Fruit fly (Drosophila melanogaster) whole organism, embryonic: ENCODE results near the gene Tom70.

ENCODE experiments used
- Ada2b ChIP-seq: fragments of 200-800 bp; sonication (Bioruptor generic); IDR thresholded peaks from 2 replicates; pipeline ENCODE4 v1.3.6; 2022; ENCODE audit warnings: missing biosample characterization, missing genetic modification characterization
- CG10209 ChIP-seq: fragments of 200-800 bp; sonication (Bioruptor generic); optimal IDR thresholded peaks from 3 replicates; lab custom pipeline; 2017; ENCODE audit warnings: missing biosample characterization, mild to moderate bottlenecking, missing genetic modification characterization, missing genetic modification reagents
- CG12236 ChIP-seq: fragments of 200-800 bp; sonication (Bioruptor generic); optimal IDR thresholded peaks from 2 replicates; lab custom pipeline; 2016; ENCODE audit warnings: missing biosample characterization, missing genetic modification characterization
- CG16815 ChIP-seq: fragments of 200-800 bp; sonication (Bioruptor generic); optimal IDR thresholded peaks from 3 replicates; lab custom pipeline; 2017; ENCODE audit warnings: missing biosample characterization, mild to moderate bottlenecking, missing genetic modification characterization
- CG1792 ChIP-seq: fragments of 200-800 bp; sonication (Bioruptor generic); optimal IDR thresholded peaks from 2 replicates; lab custom pipeline; 2016; ENCODE audit warnings: missing biosample characterization, missing genetic modification characterization
- CG18599 ChIP-seq: fragments of 200-800 bp; sonication (Bioruptor generic); optimal IDR thresholded peaks from 3 replicates; lab custom pipeline; 2017; ENCODE audit warnings: missing biosample characterization, missing genetic modification characterization, mild to moderate bottlenecking, moderate library complexity, missing genetic modification reagents
- CG18619 ChIP-seq: fragments of 200-800 bp; sonication (Bioruptor generic); optimal IDR thresholded peaks from 3 replicates; lab custom pipeline; 2017; ENCODE audit warnings: missing biosample characterization, mild to moderate bottlenecking, missing genetic modification characterization
- CG18764 ChIP-seq: fragments of 200-800 bp; sonication (Bioruptor generic); optimal IDR thresholded peaks from 3 replicates; lab custom pipeline; 2016; ENCODE audit warnings: missing biosample characterization, missing genetic modification characterization
- CG30431 ChIP-seq: fragments of 200-800 bp; sonication (Bioruptor generic); optimal IDR thresholded peaks from 2 replicates; lab custom pipeline; 2017; ENCODE audit warnings: missing biosample characterization, missing genetic modification characterization
- CG31224 ChIP-seq: fragments of 200-800 bp; sonication (Bioruptor generic); IDR thresholded peaks from 2 replicates; pipeline ENCODE4 v1.3.6; 2022; ENCODE audit warnings: missing biosample characterization, missing genetic modification characterization
- CG4707 ChIP-seq: fragments of 200-800 bp; sonication (Bioruptor generic); optimal IDR thresholded peaks from 2 replicates; lab custom pipeline; 2018; ENCODE audit warnings: missing biosample characterization, mild to moderate bottlenecking, missing genetic modification characterization, moderate library complexity
- CG5180 ChIP-seq: fragments of 200-800 bp; sonication (Bioruptor generic); optimal IDR thresholded peaks from 3 replicates; lab custom pipeline; 2017; ENCODE audit warnings: missing biosample characterization, missing genetic modification characterization, mild to moderate bottlenecking, moderate library complexity, missing genetic modification reagents
- CG6765 ChIP-seq: fragments of 200-800 bp; sonication (Bioruptor generic); optimal IDR thresholded peaks from 3 replicates; lab custom pipeline; 2017; ENCODE audit warnings: missing biosample characterization, mild to moderate bottlenecking, missing genetic modification characterization
- CG7839 ChIP-seq: fragments of 200-800 bp; sonication (Bioruptor generic); optimal IDR thresholded peaks from 3 replicates; lab custom pipeline; 2018; ENCODE audit warnings: missing biosample characterization, mild to moderate bottlenecking, missing genetic modification characterization, moderate library complexity
- CG9437 ChIP-seq: fragments of 200-800 bp; sonication (Bioruptor generic); optimal IDR thresholded peaks from 2 replicates; lab custom pipeline; 2018; ENCODE audit warnings: missing biosample characterization, mild to moderate bottlenecking, missing genetic modification characterization
- CoRest ChIP-seq: fragments of 200-800 bp; sonication (Bioruptor generic); optimal IDR thresholded peaks from 3 replicates; lab custom pipeline; 2018; ENCODE audit warnings: missing biosample characterization, mild to moderate bottlenecking, missing genetic modification characterization, moderate library complexity
- D19B ChIP-seq: fragments of 200-800 bp; sonication (Bioruptor generic); optimal IDR thresholded peaks from 2 replicates; lab custom pipeline; 2017; ENCODE audit warnings: missing biosample characterization, mild to moderate bottlenecking, missing genetic modification characterization
- Dbx ChIP-seq: fragments of 200-800 bp; sonication (Bioruptor generic); IDR thresholded peaks from 3 replicates; pipeline ENCODE4 v1.3.6; 2022; ENCODE audit warnings: missing biosample characterization, missing genetic modification characterization
- Dip3 ChIP-seq: fragments of 200-800 bp; sonication (Bioruptor generic); optimal IDR thresholded peaks from 3 replicates; lab custom pipeline; 2016; ENCODE audit warnings: missing biosample characterization, missing genetic modification characterization
- E2f1 ChIP-seq: fragments of 200-800 bp; sonication (Bioruptor generic); IDR thresholded peaks from 2 replicates; pipeline ENCODE4 v1.3.6; 2022; ENCODE audit warnings: missing biosample characterization, missing genetic modification characterization
- Fer1 ChIP-seq: fragments of 200-800 bp; sonication (Bioruptor generic); optimal IDR thresholded peaks from 2 replicates; lab custom pipeline; 2017; ENCODE audit warnings: missing biosample characterization, mild to moderate bottlenecking, missing genetic modification characterization
- Hr78 ChIP-seq, 2 experiments: fragments of 200-800 bp in 1 of 2; fragments of >200 bp in 1 of 2; sonication (Bioruptor generic) in 1 of 2; optimal IDR thresholded peaks; 2 replicates each; lab custom pipeline; 2017 to 2019; ENCODE audit warnings: missing biosample characterization in 2 of 2, missing genetic modification characterization in 2 of 2, mild to moderate bottlenecking in 1 of 2, moderate library complexity in 1 of 2
- Jarid2 ChIP-seq: fragments of 200-800 bp; sonication (Bioruptor generic); optimal IDR thresholded peaks from 3 replicates; lab custom pipeline; 2017; ENCODE audit warnings: mild to moderate bottlenecking, missing biosample characterization, missing genetic modification reagents, missing genetic modification characterization
- Mad ChIP-seq: fragments of 200-800 bp; sonication (Bioruptor generic); optimal IDR thresholded peaks from 2 replicates; lab custom pipeline; 2016; ENCODE audit warnings: missing biosample characterization, missing genetic modification characterization
- Mrtf ChIP-seq: fragments of 200-800 bp; sonication (Bioruptor generic); IDR thresholded peaks from 3 replicates; pipeline ENCODE4 v1.3.6; 2022; ENCODE audit warnings: missing biosample characterization, missing genetic modification characterization
- Myb ChIP-seq: fragments of 200-800 bp; sonication (Bioruptor generic); optimal IDR thresholded peaks from 2 replicates; lab custom pipeline; 2016; ENCODE audit warnings: missing biosample characterization, missing genetic modification characterization
- NfI ChIP-seq: fragments of 200-800 bp; sonication (Bioruptor generic); optimal IDR thresholded peaks from 3 replicates; lab custom pipeline; 2018; ENCODE audit warnings: missing biosample characterization, mild to moderate bottlenecking, missing genetic modification characterization, moderate library complexity
- Ravus ChIP-seq: fragments of 200-800 bp; sonication (Bioruptor generic); IDR thresholded peaks from 2 replicates; pipeline ENCODE4 v1.3.6; 2022; ENCODE audit warnings: missing biosample characterization, missing genetic modification characterization
- Stat92E ChIP-seq, 3 experiments: fragments of >200 bp in 2 of 3; fragments of 200-800 bp in 1 of 3; sonication (Bioruptor generic) in 1 of 3; optimal IDR thresholded peaks; 2 replicates each; lab custom pipeline; 2017 to 2019; ENCODE audit warnings: missing biosample characterization in 3 of 3, missing genetic modification characterization in 3 of 3, mild to moderate bottlenecking in 1 of 3, moderate library complexity in 1 of 3
- Taf1 ChIP-seq: fragments of 200-800 bp; sonication (Bioruptor generic); IDR thresholded peaks from 2 replicates; pipeline ENCODE4 v1.3.6; 2022; ENCODE audit warnings: missing biosample characterization, missing genetic modification characterization
- Usf ChIP-seq: fragments of 200-800 bp; sonication (Bioruptor generic); optimal IDR thresholded peaks from 2 replicates; lab custom pipeline; 2017; ENCODE audit warnings: missing genotype, missing biosample characterization, missing genetic modification characterization
- caup ChIP-seq: fragments of 200-800 bp; sonication (Bioruptor generic); optimal IDR thresholded peaks from 3 replicates; lab custom pipeline; 2017; ENCODE audit warnings: missing biosample characterization, mild to moderate bottlenecking, missing genetic modification characterization, moderate library complexity; ENCODE audit not compliant: severe bottlenecking
- cg ChIP-seq: fragments of 200-800 bp; sonication (Bioruptor generic); optimal IDR thresholded peaks from 3 replicates; lab custom pipeline; 2019; ENCODE audit warnings: missing biosample characterization, mild to moderate bottlenecking, missing genetic modification characterization, moderate library complexity
- dysf ChIP-seq: fragments of 200-800 bp; sonication (Bioruptor generic); IDR thresholded peaks from 3 replicates; pipeline ENCODE4 v1.3.6; 2022; ENCODE audit warnings: missing biosample characterization, missing genetic modification characterization
- ewg ChIP-seq: fragments of 200-800 bp; sonication (Bioruptor generic); optimal IDR thresholded peaks from 3 replicates; lab custom pipeline; 2017; ENCODE audit warnings: mild to moderate bottlenecking, missing biosample characterization, missing genetic modification reagents, missing genetic modification characterization
- exex ChIP-seq: fragments of 200-800 bp; sonication (Bioruptor generic); optimal IDR thresholded peaks from 4 replicates; lab custom pipeline; 2018; ENCODE audit warnings: missing biosample characterization, mild to moderate bottlenecking, missing genetic modification characterization, moderate library complexity
- fru ChIP-seq: fragments of >200 bp; optimal IDR thresholded peaks from 2 replicates; lab custom pipeline; 2017
- luna ChIP-seq: fragments of 200-800 bp; sonication (Bioruptor generic); optimal IDR thresholded peaks from 2 replicates; lab custom pipeline; 2016; ENCODE audit warnings: missing biosample characterization, missing genetic modification characterization
- mirr ChIP-seq: fragments of 200-800 bp; sonication (Bioruptor generic); optimal IDR thresholded peaks from 3 replicates; lab custom pipeline; 2018; ENCODE audit warnings: missing biosample characterization, mild to moderate bottlenecking, missing genetic modification characterization
- nerfin-1 ChIP-seq: fragments of 200-800 bp; sonication (Bioruptor generic); optimal IDR thresholded peaks from 3 replicates; lab custom pipeline; 2019; ENCODE audit warnings: missing biosample characterization, mild to moderate bottlenecking, missing genetic modification characterization, moderate library complexity
- nerfin-2 ChIP-seq: fragments of 200-800 bp; sonication (Bioruptor generic); IDR thresholded peaks from 2 replicates; pipeline ENCODE4 v1.3.6; 2022; ENCODE audit warnings: missing biosample characterization, missing genetic modification characterization; ENCODE audit not compliant: partially characterized antibody
- phol ChIP-seq: fragments of 200-800 bp; sonication (Bioruptor generic); optimal IDR thresholded peaks from 3 replicates; lab custom pipeline; 2018; ENCODE audit warnings: missing biosample characterization, mild to moderate bottlenecking, missing genetic modification characterization, moderate library complexity
- run ChIP-seq: fragments of 200-800 bp; sonication (Bioruptor generic); optimal IDR thresholded peaks from 3 replicates; lab custom pipeline; 2018; ENCODE audit warnings: missing biosample characterization, mild to moderate bottlenecking, missing genetic modification characterization
- slp2 ChIP-seq: fragments of 200-800 bp; sonication (Bioruptor generic); optimal IDR thresholded peaks from 2 replicates; lab custom pipeline; 2016; ENCODE audit warnings: missing biosample characterization, missing genetic modification characterization
- sr ChIP-seq: fragments of 200-800 bp; sonication (Bioruptor generic); IDR thresholded peaks from 3 replicates; pipeline ENCODE4 v1.3.6; 2022; ENCODE audit warnings: missing biosample characterization, missing genetic modification characterization
- tx ChIP-seq: fragments of 200-800 bp; sonication (Bioruptor generic); optimal IDR thresholded peaks from 2 replicates; lab custom pipeline; 2016; ENCODE audit warnings: missing biosample characterization, missing genetic modification characterization
- vvl ChIP-seq: fragments of 200-800 bp; sonication (Bioruptor generic); IDR thresholded peaks from 2 replicates; pipeline ENCODE4 v1.3.6; 2022; ENCODE audit warnings: missing biosample characterization, missing genetic modification characterization
- zen2 ChIP-seq: fragments of 200-800 bp; sonication (Bioruptor generic); IDR thresholded peaks from 3 replicates; pipeline ENCODE4 v1.3.6; 2022; ENCODE audit warnings: missing biosample characterization, missing genetic modification characterization; ENCODE audit not compliant: partially characterized antibody

Tom70 gene

dm6 chr2L:12044613-12045350 lies 6.5 kb upstream of the Tom70 start, which contains the start of gene CG6785 (continued):
- TF ChIP-seq CG4707 (GFP tag; lab: Kevin White, UChicago): peak; percentile 95
- no peak for TF ChIP-seq nerfin-2
- TF ChIP-seq CoRest: peak; percentile 70
- TF ChIP-seq Ada2b (GFP tag; lab: Robert Waterston, UW): no peak
- peak; percentile 64 for TF ChIP-seq CG7839 (tag; lab: Kevin White, UChicago)
- TF ChIP-seq Hr78 (GFP tag; optimal IDR thresholded peaks at IDR 0.05; lab: Kevin White, UChicago): peak in 1 of 2 experiments; percentile 52
- TF ChIP-seq CG6765 (GFP tag; lab: Kevin White, UChicago): peak; percentile 84
- TF ChIP-seq vvl (GFP tag; lab: Robert Waterston, UW): peak; percentile 77
- TF ChIP-seq CG18599: peak; percentile 90
- TF ChIP-seq Mad (GFP tag; lab: Kevin White, UChicago): peak; percentile 70
- peak; percentile 62 for TF ChIP-seq phol (tag; lab: Kevin White, UChicago)
- peak; percentile 69 for TF ChIP-seq tx
- TF ChIP-seq luna (GFP tag; lab: Kevin White, UChicago): peak; percentile 28
- peak; percentile 70 for TF ChIP-seq exex
- peak; percentile 94 for TF ChIP-seq CG12236 (GFP tag; lab: Kevin White, UChicago)
- TF ChIP-seq Stat92E (GFP tag; optimal IDR thresholded peaks at IDR 0.05; lab: Kevin White, UChicago): peak in 1 of 3 experiments; percentile 51
- TF ChIP-seq Ravus (GFP tag; lab: Robert Waterston, UW): no peak
- TF ChIP-seq caup (GFP tag; lab: Kevin White, UChicago): peak; percentile 90
- peak; percentile 61 for TF ChIP-seq Dip3 (GFP tag; lab: Kevin White, UChicago)
- TF ChIP-seq Dbx: peak; percentile 70; the same call in 2 of the 3 replicates
- peak; percentile 90 for TF ChIP-seq Fer1 (GFP tag; lab: Kevin White, UChicago)
- peak; percentile 88 for TF ChIP-seq run (tag; lab: Kevin White, UChicago)
- peak; percentile 79 for TF ChIP-seq ewg
- peak; percentile 51; the same call in 1 of the 3 replicates for TF ChIP-seq sr (GFP tag; lab: Robert Waterston, UW)
- TF ChIP-seq CG18764 (GFP tag; lab: Kevin White, UChicago): peak; percentile 87
- TF ChIP-seq Jarid2 (GFP tag; lab: Kevin White, UChicago): peak; percentile 51
- TF ChIP-seq dysf: peak; percentile 41; the same call in 1 of the 3 replicates
- TF ChIP-seq NfI (GFP tag; lab: Kevin White, UChicago): peak; percentile 67
- peak; percentile 43 for TF ChIP-seq cg
- TF ChIP-seq D19B: peak; percentile 22
- peak; percentile 83 for TF ChIP-seq CG5180
- peak; percentile 25 for TF ChIP-seq CG9437 (GFP tag; lab: Kevin White, UChicago)
- no peak for TF ChIP-seq Usf (GFP tag; lab: Kevin White, UChicago)
- no peak for TF ChIP-seq Mrtf (GFP tag; lab: Robert Waterston, UW)
- TF ChIP-seq Myb (GFP tag; lab: Kevin White, UChicago): peak; percentile 60
- TF ChIP-seq mirr (GFP tag; lab: Kevin White, UChicago): peak; percentile 81
- peak; percentile 80 for TF ChIP-seq nerfin-1 (tag; lab: Kevin White, UChicago)
- TF ChIP-seq CG16815 (GFP tag; lab: Kevin White, UChicago): no peak
- peak; percentile 88 for TF ChIP-seq CG18619 (GFP tag; lab: Kevin White, UChicago)
- no peak for TF ChIP-seq Taf1 (GFP tag; lab: Robert Waterston, UW)
- peak; percentile 75 for TF ChIP-seq CG1792 (GFP tag; lab: Kevin White, UChicago)
- peak; percentile 19 for TF ChIP-seq CG30431 (GFP tag; lab: Kevin White, UChicago)
- TF ChIP-seq fru: no peak
- peak; percentile 93 for TF ChIP-seq CG10209 (GFP tag; lab: Kevin White, UChicago)
- no peak for TF ChIP-seq CG31224
- TF ChIP-seq zen2 (GFP tag; lab: Robert Waterston, UW): no peak
- TF ChIP-seq E2f1 (GFP tag; lab: Robert Waterston, UW): no peak; the same call in 1 of the 2 replicates
- peak; percentile 74 for TF ChIP-seq slp2 (GFP tag; lab: Kevin White, UChicago)
